Worm (Caenorhabditis elegans) whole organism, L4/young adult: ENCODE data around the gene lag-2.

ENCODE experiments used
- W03F9.2 ChIP-seq: fragments of 150-350 bp; optimal IDR thresholded peaks from 2 replicates; lab custom pipeline; 2014; ENCODE audit warnings: missing biosample characterization, missing genetic modification characterization
- dao-5 ChIP-seq: sonication (generic microtip); optimal IDR thresholded peaks from 2 replicates; lab custom pipeline; 2016; ENCODE audit warnings: missing genotype, missing genetic modification characterization, moderate library complexity, missing compliant biosample characterization

DNA sequence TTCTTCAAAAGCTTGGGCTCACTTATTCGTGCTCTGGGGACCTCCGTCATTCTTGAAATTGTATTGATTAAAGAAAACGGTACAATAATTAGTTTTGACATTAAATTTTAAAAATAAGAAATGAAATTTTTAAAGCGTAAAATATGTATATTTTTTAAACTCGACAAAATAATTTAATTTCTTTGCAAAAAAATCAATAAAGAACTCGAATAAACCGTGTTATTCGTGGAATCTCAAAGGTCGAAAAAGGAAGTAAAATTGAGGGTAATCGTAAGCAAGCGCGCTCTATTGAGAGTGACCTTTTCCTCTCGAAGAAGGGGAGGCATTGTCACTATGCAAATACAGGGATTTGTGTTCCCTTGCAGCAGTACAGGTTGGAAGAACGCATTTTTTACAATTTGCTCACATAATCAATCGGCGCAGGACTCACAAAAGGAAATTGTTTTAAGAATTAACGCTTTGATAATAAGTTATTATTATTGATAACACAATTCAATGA is 6.9 kb downstream of the lag-2 start, which contains the start of gene Y73C8B.2:
- TF ChIP-seq W03F9.2 (no peak), dao-5 (no peak)
